Fruit fly (Drosophila melanogaster): Measurements from ENCODE around the gene Rpn10.

The Rpn10 gene

DNA sequence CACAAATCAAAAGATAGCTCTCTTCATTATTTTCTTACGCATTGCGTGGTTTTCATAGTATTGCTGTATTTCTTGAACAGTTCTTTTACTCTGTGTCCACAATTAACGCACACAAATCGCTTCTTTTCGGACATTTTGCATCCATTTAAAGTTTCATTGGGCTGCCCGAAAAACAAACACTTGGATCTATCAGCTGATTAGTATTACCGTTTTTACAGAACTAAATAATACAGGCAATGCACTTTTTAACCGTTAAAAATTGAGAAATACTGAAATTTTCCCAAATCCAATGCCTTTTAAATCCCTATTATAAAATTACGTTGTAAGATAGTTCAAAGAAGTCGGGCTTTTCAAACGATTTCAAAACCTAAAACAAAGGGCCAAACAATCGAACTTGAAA, 7.7 kb upstream of the Rpn10 start, which contains the start of gene Arv1:
Gene Arv1, minus strand, starts transcription at position 226 of the 400 bp plus-strand sequence.
- no peak for TF ChIP-seq CG7101 (tag; optimal IDR thresholded peaks at IDR 0.05)
- peak; percentile 91 for TF ChIP-seq kay (GFP tag; ENCODE audit: borderline replicate concordance)
- TF ChIP-seq Crg-1 (GFP tag; optimal IDR thresholded peaks at IDR 0.05): no peak
- TF ChIP-seq bab1 (GFP tag; optimal IDR thresholded peaks at IDR 0.05): peak; percentile 28

DNA sequence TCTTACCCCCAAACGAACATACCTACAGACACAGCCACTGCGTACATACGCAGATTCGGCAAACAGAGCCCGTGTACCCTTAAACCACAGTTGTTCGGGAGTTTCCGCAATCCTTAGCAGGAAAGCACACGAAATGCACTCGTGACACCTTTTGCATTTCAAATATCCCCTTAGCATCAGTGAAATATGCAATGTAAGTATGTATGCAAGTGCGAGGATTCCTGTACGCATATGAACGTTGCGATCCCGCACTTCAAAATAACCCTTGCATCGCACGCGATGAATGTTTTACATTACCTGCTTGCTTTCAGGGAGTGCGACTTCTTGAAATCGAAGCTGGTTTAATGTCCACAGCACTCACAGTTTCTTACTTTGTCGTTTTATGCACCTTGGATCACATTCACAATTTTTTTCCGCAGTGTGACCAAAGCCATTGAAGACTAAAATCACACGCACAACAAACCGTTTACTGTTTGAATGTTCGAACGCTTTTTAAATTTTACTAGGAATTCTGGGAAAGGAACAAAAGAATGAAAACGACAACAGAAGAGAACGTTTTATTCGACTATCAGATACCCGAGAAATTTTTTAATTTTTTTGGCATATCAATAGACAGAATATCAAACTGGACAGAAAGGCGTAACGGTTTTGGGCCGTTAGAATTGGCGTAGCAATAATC, 3.4 kb upstream of the Rpn10 start, which contains the start of gene Mkrn1:
Gene Mkrn1, minus strand, starts transcription at position 444 of the 679 bp plus-strand sequence.
- TF ChIP-seq CG14711 (tag; optimal IDR thresholded peaks at IDR 0.05): no peak
- TF ChIP-seq bab1 (GFP tag; optimal IDR thresholded peaks at IDR 0.05): peak; percentile 58
- TF ChIP-seq pad (GFP tag; optimal IDR thresholded peaks at IDR 0.05): no peak
- TF ChIP-seq CG12768 (GFP tag; optimal IDR thresholded peaks at IDR 0.05): no peak

DNA sequence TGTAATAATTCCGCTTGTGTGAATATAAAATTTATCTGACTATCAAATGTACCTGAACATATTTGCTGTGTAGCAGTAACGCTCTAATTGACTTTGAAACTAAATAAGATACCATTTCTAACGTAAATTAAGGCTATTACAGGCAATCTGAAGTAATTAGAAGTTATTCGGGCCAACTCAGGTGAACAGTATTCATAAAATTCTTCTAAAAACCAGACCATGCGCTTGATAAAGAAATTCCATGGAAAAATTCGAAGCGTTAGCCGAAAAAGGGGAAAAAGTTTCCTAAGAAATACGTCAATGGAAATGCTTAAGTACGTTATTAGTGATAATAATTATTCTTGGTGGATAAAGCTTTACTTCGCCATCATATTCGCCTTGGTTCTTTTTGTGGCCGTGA, 2.4 kb upstream of the Rpn10 start, which contains the start of gene ppk5:
Gene ppk5, plus strand, starts transcription at position 301 of the 400 bp plus-strand sequence.
- TF ChIP-seq cic (GFP tag; optimal IDR thresholded peaks at IDR 0.05) (no peak), Mnt (GFP tag; optimal IDR thresholded peaks at IDR 0.05) (no peak), CG7101 (tag; optimal IDR thresholded peaks at IDR 0.05) (no peak), CG11617 (GFP tag; optimal IDR thresholded peaks at IDR 0.05) (no peak), CG5204 (GFP tag; optimal IDR thresholded peaks at IDR 0.05) (no peak), CG1620 (GFP tag; optimal IDR thresholded peaks at IDR 0.05) (no peak), pad (GFP tag; optimal IDR thresholded peaks at IDR 0.05) (no peak), bab1 (GFP tag; optimal IDR thresholded peaks at IDR 0.05) (no peak), tj (GFP tag; optimal IDR thresholded peaks at IDR 0.05) (no peak), cnc (optimal IDR thresholded peaks at IDR 0.05) (no peak), CG33017 (tag; optimal IDR thresholded peaks at IDR 0.05) (no peak), Hr96 (GFP tag; optimal IDR thresholded peaks at IDR 0.05) (no peak)

DNA sequence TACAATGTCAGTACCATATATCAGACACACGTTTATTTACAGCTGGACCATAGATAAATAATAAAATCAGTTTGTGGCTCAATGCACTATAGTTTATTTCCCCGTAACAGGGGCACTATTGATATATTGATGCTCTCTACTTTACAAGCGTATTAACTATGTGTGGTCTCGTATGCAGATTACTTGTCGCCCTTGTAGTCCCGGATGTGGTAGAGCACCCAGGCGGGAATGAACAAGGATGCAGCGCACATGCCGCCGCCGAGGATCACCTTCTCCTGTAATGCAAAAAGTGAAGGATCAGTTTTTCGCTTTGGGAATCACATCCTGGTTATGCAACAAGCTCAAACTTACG, 2.1 kb downstream of the Rpn10 start:
- TF ChIP-seq cnc (optimal IDR thresholded peaks at IDR 0.05): no peak
- TF ChIP-seq CG11617 (GFP tag; optimal IDR thresholded peaks at IDR 0.05): no peak
- TF ChIP-seq Hr96 (GFP tag; optimal IDR thresholded peaks at IDR 0.05): no peak
- no peak for TF ChIP-seq CG7101 (tag; optimal IDR thresholded peaks at IDR 0.05)
- TF ChIP-seq ovo (GFP tag; optimal IDR thresholded peaks at IDR 0.05): no peak
- no peak for TF ChIP-seq cic (GFP tag; optimal IDR thresholded peaks at IDR 0.05)
- TF ChIP-seq CG5204 (GFP tag; optimal IDR thresholded peaks at IDR 0.05): no peak
- no peak for TF ChIP-seq toe (GFP tag; optimal IDR thresholded peaks at IDR 0.05)
- no peak for TF ChIP-seq CG1620 (GFP tag; optimal IDR thresholded peaks at IDR 0.05)
- no peak for TF ChIP-seq CG7045 (GFP tag; optimal IDR thresholded peaks at IDR 0.05)
- TF ChIP-seq Mnt (GFP tag; optimal IDR thresholded peaks at IDR 0.05): no peak

DNA sequence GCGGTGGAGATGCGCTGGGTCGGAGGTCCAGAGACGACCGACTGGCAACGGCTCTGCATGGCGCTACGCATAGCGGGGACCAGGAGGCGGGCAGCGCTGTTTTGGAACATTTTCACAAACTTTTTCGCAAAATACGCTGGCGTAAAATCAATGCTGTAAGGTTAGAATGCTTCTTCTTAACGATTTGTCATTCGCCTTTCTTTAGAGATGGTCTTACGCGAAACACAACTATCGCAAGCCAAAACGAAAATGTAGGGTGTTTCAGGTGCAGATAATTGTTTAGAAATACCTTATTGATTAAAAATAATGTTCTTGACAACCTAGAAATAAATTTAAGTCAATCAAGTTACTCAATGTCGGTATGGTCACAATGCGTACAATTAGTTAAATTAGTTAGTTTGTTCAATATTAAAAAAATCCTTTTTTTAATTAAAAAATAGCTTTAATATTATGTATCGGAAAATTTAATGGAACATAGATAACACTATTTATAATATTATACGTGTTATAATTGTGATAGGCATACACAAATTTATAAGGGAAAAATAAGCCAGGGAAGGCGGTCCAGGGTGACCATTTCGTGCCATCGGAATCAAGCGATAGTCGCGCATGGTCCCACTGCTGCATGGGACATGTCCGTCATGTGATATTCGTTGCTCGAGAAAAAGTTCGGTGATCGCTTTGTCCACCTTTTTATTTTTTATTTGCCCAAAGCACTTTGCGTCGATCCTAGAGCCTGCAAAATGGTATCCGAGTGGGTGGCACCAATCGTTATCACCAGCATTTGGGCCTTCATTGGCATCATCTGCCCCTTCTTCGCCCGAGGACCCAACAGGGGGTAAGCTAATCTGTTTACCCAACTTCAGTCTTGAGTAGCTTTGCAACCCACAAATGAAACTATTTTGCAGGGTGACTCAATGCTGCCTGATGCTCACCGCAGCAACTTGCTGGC, 2.7 kb downstream of the Rpn10 start, which contains the start of the genes COX8 and VhaM9.7-b:
Gene COX8, minus strand, starts transcription at position 203 of the 952 bp plus-strand sequence.
Gene VhaM9.7-b, plus strand, starts transcription at position 618 of the 952 bp plus-strand sequence.
- TF ChIP-seq CG1620 (GFP tag; optimal IDR thresholded peaks at IDR 0.05) (peak; percentile 64), bab1 (GFP tag; optimal IDR thresholded peaks at IDR 0.05) (peak; percentile 41), ovo (GFP tag; optimal IDR thresholded peaks at IDR 0.05) (peak; percentile 66), CG5204 (GFP tag; optimal IDR thresholded peaks at IDR 0.05) (no peak), CG7101 (tag; optimal IDR thresholded peaks at IDR 0.05) (peak; percentile 67), tj (GFP tag; optimal IDR thresholded peaks at IDR 0.05) (peak; percentile 30), Hr96 (GFP tag; optimal IDR thresholded peaks at IDR 0.05) (no peak), CG7045 (GFP tag; optimal IDR thresholded peaks at IDR 0.05) (peak; percentile 78), CG33017 (tag; optimal IDR thresholded peaks at IDR 0.05) (no peak), cnc (optimal IDR thresholded peaks at IDR 0.05) (no peak), Clk (GFP tag; optimal IDR thresholded peaks at IDR 0.05) (peak; percentile 29), CG12768 (GFP tag; optimal IDR thresholded peaks at IDR 0.05) (peak; percentile 2), Mnt (GFP tag; optimal IDR thresholded peaks at IDR 0.05) (peak; percentile 72), Crg-1 (GFP tag; optimal IDR thresholded peaks at IDR 0.05) (peak; percentile 63), toe (GFP tag; optimal IDR thresholded peaks at IDR 0.05) (no peak), CG11617 (GFP tag; optimal IDR thresholded peaks at IDR 0.05) (peak; percentile 73), kay (GFP tag; ENCODE audit: borderline replicate concordance) (no peak), pad (GFP tag; optimal IDR thresholded peaks at IDR 0.05) (peak; percentile 44), cic (GFP tag; optimal IDR thresholded peaks at IDR 0.05) (peak; percentile 38), CG14711 (tag; optimal IDR thresholded peaks at IDR 0.05) (peak; percentile 47)

DNA sequence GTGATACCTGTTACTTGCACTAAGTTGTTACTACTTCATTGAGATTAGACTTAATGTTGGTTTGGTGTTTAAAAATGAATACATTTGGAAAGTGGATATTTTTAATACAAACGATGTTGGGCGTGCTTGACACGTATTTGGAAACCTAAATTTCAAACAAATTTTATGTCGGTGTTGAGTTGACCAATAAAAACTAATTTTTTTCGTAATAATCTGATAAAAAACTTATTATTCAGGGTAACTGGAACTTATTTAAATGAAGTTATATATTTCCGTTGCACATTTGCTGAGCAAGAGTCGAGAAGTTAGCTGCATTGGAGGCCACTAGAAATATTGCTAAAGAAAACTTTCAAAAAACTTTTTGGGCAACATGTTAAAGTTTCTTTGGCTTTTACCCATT, 5.3 kb downstream of the Rpn10 start, which contains the start of gene CG33290:
Gene CG33290, plus strand, starts transcription at position 301 of the 400 bp plus-strand sequence.
- TF ChIP-seq kay (GFP tag; ENCODE audit: borderline replicate concordance): peak; percentile 39
- no peak for TF ChIP-seq CG12768 (GFP tag; optimal IDR thresholded peaks at IDR 0.05)
